Worm (Caenorhabditis elegans): Measurements from ENCODE around the gene rps-0.

ce11 chrIII:4705207-4705606, 48.6 kb downstream of the rps-0 start, which contains the start of gene pgap-2:
- TF ChIP-seq irx-1 (tag; optimal IDR thresholded peaks at IDR 0.05) (no peak), egl-27 (tag; optimal IDR thresholded peaks at IDR 0.05) (no peak), dpl-1 (GFP tag; optimal IDR thresholded peaks at IDR 0.05) (no peak), nhr-237 (tag; optimal IDR thresholded peaks at IDR 0.05) (no peak), jun-1 (tag; optimal IDR thresholded peaks at IDR 0.05) (no peak), nhr-76 (tag; optimal IDR thresholded peaks at IDR 0.05) (no peak), unc-98 (GFP tag; IDR thresholded peaks at IDR 0.05) (no peak), mef-2 (tag; optimal IDR thresholded peaks at IDR 0.05) (no peak), nhr-77 (tag; optimal IDR thresholded peaks at IDR 0.05) (no peak), unc-62 (GFP tag; optimal IDR thresholded peaks at IDR 0.05) (no peak), lir-3 (tag; optimal IDR thresholded peaks at IDR 0.05; ENCODE audit: poor library complexity) (no peak), hlh-17 (GFP tag; optimal IDR thresholded peaks at IDR 0.05; ENCODE audit: borderline replicate concordance) (no peak)

All from whole organism, L1 larva.